Worm (Caenorhabditis elegans): ENCODE results near the gene F42A6.2.

Gene F42A6.2

DNA sequence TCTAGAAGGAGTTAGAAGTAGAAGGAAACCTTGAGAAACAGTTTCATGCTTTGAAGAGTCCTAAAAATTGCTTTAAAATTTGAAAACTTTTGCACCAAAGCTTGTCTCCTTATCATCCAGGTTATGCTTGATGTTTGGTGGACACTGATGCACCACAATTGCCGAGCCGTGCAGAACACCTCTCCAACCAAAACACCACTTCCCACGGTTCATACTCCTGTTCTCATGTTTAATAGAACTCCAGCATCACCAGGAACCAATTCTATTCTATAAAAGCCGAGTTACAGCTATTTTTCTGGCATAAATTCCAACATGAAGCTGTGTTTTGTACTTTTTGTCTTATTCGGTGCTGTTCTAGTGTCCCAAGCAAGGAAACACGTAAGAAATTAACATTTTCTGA is at the start of gene F42A6.2:
Gene F42A6.2 (plus strand): TSS at position 301 of the 400 bp plus-strand sequence.
- no peak for TF ChIP-seq lin-32 (GFP tag; optimal IDR thresholded peaks at IDR 0.05)
- TF ChIP-seq unc-39 (tag; optimal IDR thresholded peaks at IDR 0.05), result no peak
- TF ChIP-seq lsy-2 (tag; optimal IDR thresholded peaks at IDR 0.05), result no peak
- TF ChIP-seq ceh-83 (GFP tag; optimal IDR thresholded peaks at IDR 0.05), result no peak
- TF ChIP-seq lin-13 (tag; optimal IDR thresholded peaks at IDR 0.05), result no peak
- TF ChIP-seq mab-5 (tag; optimal IDR thresholded peaks at IDR 0.05), result no peak
- no peak for TF ChIP-seq ham-2 (GFP tag; optimal IDR thresholded peaks at IDR 0.05)
- TF ChIP-seq unc-62 (GFP tag; optimal IDR thresholded peaks at IDR 0.05), result no peak
- no peak for TF ChIP-seq tbx-8 (GFP tag; optimal IDR thresholded peaks at IDR 0.05)
- no peak for TF ChIP-seq bed-3 (GFP tag; optimal IDR thresholded peaks at IDR 0.05)
- no peak for TF ChIP-seq elt-3 (tag; optimal IDR thresholded peaks at IDR 0.05)
- no peak for TF ChIP-seq snpc-4 (tag; optimal IDR thresholded peaks at IDR 0.05)
- TF ChIP-seq elt-1 (tag; optimal IDR thresholded peaks at IDR 0.05; ENCODE audit: borderline replicate concordance, insufficient read depth), result no peak
- no peak for TF ChIP-seq blmp-1 (tag; optimal IDR thresholded peaks at IDR 0.05)
- TF ChIP-seq unc-120 (tag; optimal IDR thresholded peaks at IDR 0.05; ENCODE audit: poor library complexity, severe bottlenecking), result no peak
- no peak for TF ChIP-seq nhr-12 (tag; optimal IDR thresholded peaks at IDR 0.05)
- no peak for TF ChIP-seq mls-2 (tag; optimal IDR thresholded peaks at IDR 0.05)
- TF ChIP-seq M03D4.4 (tag; optimal IDR thresholded peaks at IDR 0.05), result no peak

DNA sequence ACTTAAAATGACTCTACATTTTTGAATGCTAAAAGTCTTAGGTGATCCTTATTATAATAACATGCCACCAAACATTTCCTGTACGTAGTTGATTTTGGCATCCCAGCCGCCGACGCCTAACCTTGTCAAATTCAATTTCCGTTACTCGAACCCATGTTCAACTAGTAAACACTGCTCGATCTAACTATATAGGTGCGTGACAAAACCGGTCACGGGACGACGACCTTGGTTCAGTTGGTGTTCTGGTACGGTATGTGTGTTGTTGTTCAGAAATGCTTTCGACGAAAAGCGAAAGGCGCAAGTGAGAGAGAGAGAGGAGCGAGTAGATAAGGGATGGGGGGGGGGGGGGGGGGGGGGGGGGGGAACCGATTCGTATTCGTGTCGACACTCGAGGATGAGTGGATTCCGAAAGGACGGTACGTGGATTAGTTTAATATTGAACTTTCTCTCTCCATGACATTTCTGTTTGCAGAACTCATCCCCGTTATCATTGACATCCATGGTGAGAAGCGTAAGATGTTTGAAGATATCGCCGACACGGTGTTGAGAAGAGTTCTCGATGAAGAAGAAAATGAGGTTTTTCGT is 49.2 kb upstream of the F42A6.2 start, which contains the start of gene W08E12.8:
Gene W08E12.8 (plus strand): TSS at position 395 of the 585 bp plus-strand sequence.
- TF ChIP-seq mls-2 (tag; optimal IDR thresholded peaks at IDR 0.05) (no peak), pha-4 (tag; optimal IDR thresholded peaks at IDR 0.05) (no peak)

DNA sequence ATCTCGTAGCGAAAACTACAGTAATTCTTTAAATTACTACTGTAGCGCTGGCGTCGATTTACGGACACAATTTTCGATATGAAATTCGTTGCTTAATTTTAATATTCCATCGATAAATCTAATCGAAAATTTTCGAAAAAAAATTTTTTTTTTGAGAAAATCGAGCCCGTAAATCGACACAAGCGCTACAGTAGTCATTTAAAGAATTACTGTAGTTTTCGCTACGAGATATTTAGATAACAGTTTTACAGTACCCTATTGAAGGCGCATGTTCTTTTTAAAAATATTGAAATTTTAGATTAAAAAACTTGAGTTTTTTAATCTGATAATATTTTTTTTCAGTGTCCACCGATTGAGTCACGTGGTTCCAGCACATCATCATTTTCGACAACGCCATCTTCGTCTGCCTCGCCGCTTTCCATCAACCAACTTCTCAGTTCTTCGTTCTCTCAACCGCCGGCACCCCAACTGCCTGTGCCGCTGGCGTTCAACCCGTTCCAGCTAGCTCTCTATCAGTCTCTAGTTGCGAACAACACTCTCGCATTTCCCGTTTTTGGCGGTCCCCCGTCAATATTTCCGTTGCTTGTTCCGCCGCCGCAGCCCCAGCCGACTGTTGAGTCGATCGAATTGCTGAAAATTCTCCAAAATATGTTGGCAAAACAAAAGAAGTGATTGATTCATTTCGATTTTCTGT is 47.3 kb upstream of the F42A6.2 start:
- TF ChIP-seq lin-13 (tag; optimal IDR thresholded peaks at IDR 0.05), result no peak
- no peak for TF ChIP-seq elt-1 (tag; optimal IDR thresholded peaks at IDR 0.05; ENCODE audit: borderline replicate concordance, insufficient read depth)
- no peak for TF ChIP-seq pha-4 (tag; optimal IDR thresholded peaks at IDR 0.05)
- no peak for TF ChIP-seq M03D4.4 (tag; optimal IDR thresholded peaks at IDR 0.05)
- TF ChIP-seq cnd-1 (tag; optimal IDR thresholded peaks at IDR 0.05), result no peak
- TF ChIP-seq mls-2 (tag; optimal IDR thresholded peaks at IDR 0.05), result no peak

DNA sequence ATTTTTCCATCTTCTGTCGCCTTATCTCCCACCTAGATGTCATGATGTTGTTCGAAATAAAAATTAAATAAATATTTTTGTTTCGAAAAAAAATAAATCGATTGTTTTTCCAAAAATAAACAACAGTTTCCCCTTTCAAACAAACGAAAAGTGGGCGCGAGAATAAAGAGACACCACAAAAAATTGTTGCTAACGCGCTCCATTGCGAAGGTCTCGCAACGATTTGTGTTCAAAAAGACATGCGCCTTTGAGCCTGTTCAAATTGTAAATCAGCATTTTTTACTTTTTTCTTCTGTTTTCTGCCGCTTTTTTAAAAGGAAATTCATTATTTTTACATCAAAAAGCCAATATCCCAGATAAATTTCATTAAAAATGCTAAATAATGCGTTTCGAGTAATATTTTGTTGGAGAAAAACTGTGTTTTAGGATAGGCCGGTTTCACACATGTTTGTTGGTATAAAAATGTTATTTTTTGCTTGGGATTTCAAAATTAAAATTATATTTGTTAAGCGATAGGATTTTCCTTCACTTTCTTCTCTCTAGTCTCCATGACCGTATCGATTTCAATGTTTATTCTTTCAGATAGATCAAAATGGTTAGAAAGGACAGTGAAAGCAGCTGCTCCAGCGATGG is 46.6 kb upstream of the F42A6.2 start, which contains the start of gene W08E12.7:
Gene W08E12.7 (plus strand): TSS at position 583 of the 633 bp plus-strand sequence.
- TF ChIP-seq hlh-1 (tag; optimal IDR thresholded peaks at IDR 0.05), result peak; percentile 84
- TF ChIP-seq ceh-83 (GFP tag; optimal IDR thresholded peaks at IDR 0.05), result peak; percentile 25
- TF ChIP-seq nhr-28 (tag; optimal IDR thresholded peaks at IDR 0.05), result peak; percentile 25
- TF ChIP-seq zip-8 (tag; optimal IDR thresholded peaks at IDR 0.05), result no peak
- TF ChIP-seq mls-2 (tag; optimal IDR thresholded peaks at IDR 0.05), result peak; percentile 53
- peak; percentile 40 for TF ChIP-seq ceh-43 (GFP tag; optimal IDR thresholded peaks at IDR 0.05)
- no peak for TF ChIP-seq lin-32 (GFP tag; optimal IDR thresholded peaks at IDR 0.05)
- peak; percentile 99 for TF ChIP-seq mep-1 (tag; optimal IDR thresholded peaks at IDR 0.05)
- TF ChIP-seq unc-120 (tag; optimal IDR thresholded peaks at IDR 0.05; ENCODE audit: poor library complexity, severe bottlenecking), result peak; percentile 51
- no peak for TF ChIP-seq ces-1 (GFP tag; optimal IDR thresholded peaks at IDR 0.05)
- no peak for TF ChIP-seq sem-2 (GFP tag; optimal IDR thresholded peaks at IDR 0.05)
- TF ChIP-seq ham-2 (GFP tag; optimal IDR thresholded peaks at IDR 0.05), result no peak
- peak; percentile 25 for TF ChIP-seq tbx-8 (GFP tag; optimal IDR thresholded peaks at IDR 0.05)
- peak; percentile 95 for TF ChIP-seq lin-13 (tag; optimal IDR thresholded peaks at IDR 0.05)
- TF ChIP-seq nhr-237 (tag; optimal IDR thresholded peaks at IDR 0.05), result peak; percentile 96
- peak; percentile 82 for TF ChIP-seq sptf-1 (tag; optimal IDR thresholded peaks at IDR 0.05)
- no peak for TF ChIP-seq elt-3 (tag; optimal IDR thresholded peaks at IDR 0.05)
- no peak for TF ChIP-seq nhr-2 (tag; optimal IDR thresholded peaks at IDR 0.05)
- TF ChIP-seq flh-1 (GFP tag; optimal IDR thresholded peaks at IDR 0.05), result no peak
- TF ChIP-seq nhr-76 (tag; optimal IDR thresholded peaks at IDR 0.05), result no peak
- TF ChIP-seq unc-62 (GFP tag; optimal IDR thresholded peaks at IDR 0.05), result peak; percentile 51
- peak; percentile 36 for TF ChIP-seq drap-1 (GFP tag; optimal IDR thresholded peaks at IDR 0.05)
- peak; percentile 46 for TF ChIP-seq mab-5 (tag; optimal IDR thresholded peaks at IDR 0.05)
- no peak for TF ChIP-seq nhr-12 (tag; optimal IDR thresholded peaks at IDR 0.05)
- no peak for TF ChIP-seq unc-39 (tag; optimal IDR thresholded peaks at IDR 0.05)
- peak; percentile 69 for TF ChIP-seq M03D4.4 (tag; optimal IDR thresholded peaks at IDR 0.05)
- TF ChIP-seq snpc-4 (tag; optimal IDR thresholded peaks at IDR 0.05), result no peak
- TF ChIP-seq bed-3 (GFP tag; optimal IDR thresholded peaks at IDR 0.05), result peak; percentile 28
- TF ChIP-seq blmp-1 (tag; optimal IDR thresholded peaks at IDR 0.05), result peak; percentile 45
- TF ChIP-seq ztf-11 (tag; optimal IDR thresholded peaks at IDR 0.05), result no peak
- peak; percentile 91 for TF ChIP-seq lsy-2 (tag; optimal IDR thresholded peaks at IDR 0.05)
- TF ChIP-seq pha-4 (tag; optimal IDR thresholded peaks at IDR 0.05), result peak; percentile 89
- TF ChIP-seq cnd-1 (tag; optimal IDR thresholded peaks at IDR 0.05), result peak; percentile 77
- no peak for TF ChIP-seq elt-1 (tag; optimal IDR thresholded peaks at IDR 0.05; ENCODE audit: borderline replicate concordance, insufficient read depth)
- TF ChIP-seq ceh-39 (tag; optimal IDR thresholded peaks at IDR 0.05), result peak; percentile 77

All from whole organism, mixed stage, embryonic.